Fruit fly (Drosophila melanogaster) whole organism, embryonic: Measurements from ENCODE around the gene CG34353.

Experiments used
- ATbp ChIP-seq: fragments of 200-800 bp; sonication (Bioruptor generic); optimal IDR thresholded peaks from 2 replicates; lab custom pipeline; 2017; ENCODE audit warnings: missing biosample characterization, mild to moderate bottlenecking, missing genetic modification characterization, missing genetic modification reagents
- Atf6 ChIP-seq: fragments of 200-800 bp; sonication (Bioruptor generic); IDR thresholded peaks from 2 replicates; pipeline ENCODE4 v1.3.6; 2022; ENCODE audit warnings: missing biosample characterization, missing genetic modification characterization
- B-H2 ChIP-seq: fragments of 200-800 bp; sonication (Bioruptor generic); optimal IDR thresholded peaks from 2 replicates; lab custom pipeline; 2018; ENCODE audit warnings: missing biosample characterization, mild to moderate bottlenecking, missing genetic modification characterization
- CG11398 ChIP-seq: fragments of 200-800 bp; sonication (Bioruptor generic); optimal IDR thresholded peaks from 2 replicates; lab custom pipeline; 2016; ENCODE audit warnings: missing biosample characterization, missing genetic modification characterization
- CG12104 ChIP-seq: fragments of 200-800 bp; sonication (Bioruptor generic); optimal IDR thresholded peaks from 3 replicates; lab custom pipeline; 2016; ENCODE audit warnings: missing biosample characterization, missing genetic modification characterization
- CG14965 ChIP-seq: fragments of 200-800 bp; sonication (Bioruptor generic); optimal IDR thresholded peaks from 2 replicates; lab custom pipeline; 2016; ENCODE audit warnings: missing biosample characterization, missing genetic modification characterization, borderline replicate concordance
- CG15601 ChIP-seq: fragments of 200-800 bp; sonication (Bioruptor generic); optimal IDR thresholded peaks from 3 replicates; lab custom pipeline; 2019; ENCODE audit warnings: missing biosample characterization, mild to moderate bottlenecking, missing genetic modification characterization, moderate library complexity
- CG1602 ChIP-seq: fragments of 200-800 bp; sonication (Bioruptor generic); optimal IDR thresholded peaks from 3 replicates; lab custom pipeline; 2016; ENCODE audit warnings: missing biosample characterization, missing genetic modification characterization
- CG16863 ChIP-seq: fragments of 200-800 bp; sonication (Bioruptor generic); optimal IDR thresholded peaks from 3 replicates; lab custom pipeline; 2016; ENCODE audit warnings: missing biosample characterization, missing genetic modification characterization
- CG17328 ChIP-seq: fragments of 200-800 bp; sonication (Bioruptor generic); IDR thresholded peaks from 2 replicates; pipeline ENCODE4 v1.3.6; 2022; ENCODE audit warnings: missing biosample characterization, missing genetic modification characterization
- CG17361 ChIP-seq: fragments of 200-800 bp; sonication (Bioruptor generic); IDR thresholded peaks from 3 replicates; pipeline ENCODE4 v1.3.6; 2022; ENCODE audit warnings: missing biosample characterization, missing genetic modification characterization
- CG17829 ChIP-seq: fragments of 200-800 bp; optimal IDR thresholded peaks from 2 replicates; lab custom pipeline; 2019; ENCODE audit warnings: missing biosample characterization, mild to moderate bottlenecking, missing genetic modification characterization, moderate library complexity
- CG17912 ChIP-seq: fragments of 200-800 bp; sonication (Bioruptor generic); optimal IDR thresholded peaks from 2 replicates; lab custom pipeline; 2018; ENCODE audit warnings: missing biosample characterization, mild to moderate bottlenecking, missing genetic modification characterization
- CG2129 ChIP-seq: fragments of 200-800 bp; sonication (Bioruptor generic); IDR thresholded peaks from 2 replicates; pipeline ENCODE4 v1.3.6; 2022; ENCODE audit warnings: missing biosample characterization, missing genetic modification characterization; ENCODE audit not compliant: partially characterized antibody
- CG2202 ChIP-seq: fragments of 200-800 bp; sonication (Bioruptor generic); optimal IDR thresholded peaks from 2 replicates; lab custom pipeline; 2018; ENCODE audit warnings: missing biosample characterization, mild to moderate bottlenecking, missing genetic modification characterization
- CG32532 ChIP-seq: fragments of 200-800 bp; sonication (Bioruptor generic); IDR thresholded peaks from 2 replicates; pipeline ENCODE4 v1.3.6; 2022; ENCODE audit warnings: missing biosample characterization, missing genetic modification characterization
- CG33557 ChIP-seq: fragments of 200-800 bp; sonication (Bioruptor generic); optimal IDR thresholded peaks from 2 replicates; lab custom pipeline; 2019; ENCODE audit warnings: missing biosample characterization, mild to moderate bottlenecking, missing genetic modification characterization, moderate library complexity
- CG4404 ChIP-seq: fragments of 200-800 bp; sonication (Bioruptor generic); IDR thresholded peaks from 2 replicates; pipeline ENCODE4 v1.3.6; 2022; ENCODE audit warnings: missing biosample characterization, missing genetic modification characterization
- CG6175 ChIP-seq: fragments of 200-800 bp; sonication (Bioruptor generic); IDR thresholded peaks from 3 replicates; pipeline ENCODE4 v1.3.6; 2022; ENCODE audit warnings: missing biosample characterization, missing genetic modification characterization
- CG6813 ChIP-seq: fragments of 200-800 bp; sonication (Bioruptor generic); optimal IDR thresholded peaks from 2 replicates; lab custom pipeline; 2017; ENCODE audit warnings: missing biosample characterization, missing genetic modification characterization, mild to moderate bottlenecking, moderate library complexity, missing genetic modification reagents
- CG7839 ChIP-seq: fragments of 200-800 bp; sonication (Bioruptor generic); optimal IDR thresholded peaks from 3 replicates; lab custom pipeline; 2018; ENCODE audit warnings: missing biosample characterization, mild to moderate bottlenecking, missing genetic modification characterization, moderate library complexity
- CTCF ChIP-seq: fragments of 200-800 bp; sonication (Bioruptor generic); optimal IDR thresholded peaks from 2 replicates; lab custom pipeline; 2017; ENCODE audit warnings: missing biosample characterization, mild to moderate bottlenecking, missing genetic modification characterization, moderate library complexity
- H15 ChIP-seq: fragments of 200-800 bp; sonication (Bioruptor generic); IDR thresholded peaks from 3 replicates; pipeline ENCODE4 v1.3.6; 2022; ENCODE audit warnings: missing biosample characterization, missing genetic modification characterization
- Med ChIP-seq: fragments of 200-800 bp; sonication (Bioruptor generic); peaks from one replicate; lab custom pipeline; 2016; ENCODE audit warnings: missing biosample characterization, missing genetic modification characterization, mild to moderate bottlenecking, inconsistent platforms, moderate library complexity
- Oli ChIP-seq: fragments of 200-800 bp; sonication (Bioruptor generic); optimal IDR thresholded peaks from 2 replicates; lab custom pipeline; 2018; ENCODE audit warnings: missing biosample characterization, mild to moderate bottlenecking, missing genetic modification characterization, moderate library complexity
- Ravus ChIP-seq: fragments of 200-800 bp; sonication (Bioruptor generic); IDR thresholded peaks from 2 replicates; pipeline ENCODE4 v1.3.6; 2022; ENCODE audit warnings: missing biosample characterization, missing genetic modification characterization
- Spps ChIP-seq: fragments of 200-800 bp; sonication (Bioruptor generic); optimal IDR thresholded peaks from 2 replicates; lab custom pipeline; 2018; ENCODE audit warnings: missing biosample characterization, mild to moderate bottlenecking, missing genetic modification characterization
- Xrp1 ChIP-seq: fragments of 200-800 bp; sonication (Bioruptor generic); IDR thresholded peaks from 2 replicates; pipeline ENCODE4 v1.3.6; 2022; ENCODE audit warnings: missing biosample characterization, missing genetic modification characterization
- al ChIP-seq: fragments of 200-800 bp; sonication (Bioruptor generic); IDR thresholded peaks from 2 replicates; pipeline ENCODE4 v1.3.6; 2022; ENCODE audit warnings: missing biosample characterization, missing genetic modification characterization
- az2 ChIP-seq: fragments of 200-800 bp; sonication (Bioruptor generic); optimal IDR thresholded peaks from 3 replicates; lab custom pipeline; 2016; ENCODE audit warnings: missing biosample characterization, missing genetic modification characterization
- bab2 ChIP-seq: fragments of 200-800 bp; sonication (Bioruptor generic); optimal IDR thresholded peaks from 2 replicates; lab custom pipeline; 2016; ENCODE audit warnings: missing biosample characterization, missing genetic modification characterization
- bsh ChIP-seq, 2 experiments: fragments of 200-800 bp; sonication (Bioruptor generic); optimal IDR thresholded peaks; 2 replicates each; lab custom pipeline; 2017 to 2018; ENCODE audit warnings: mild to moderate bottlenecking in 2 of 2, missing biosample characterization in 2 of 2, missing genetic modification characterization in 2 of 2, moderate library complexity in 1 of 2
- caup ChIP-seq: fragments of 200-800 bp; sonication (Bioruptor generic); optimal IDR thresholded peaks from 3 replicates; lab custom pipeline; 2017; ENCODE audit warnings: missing biosample characterization, mild to moderate bottlenecking, missing genetic modification characterization, moderate library complexity; ENCODE audit not compliant: severe bottlenecking
- chm ChIP-seq: fragments of 200-800 bp; sonication (Bioruptor generic); IDR thresholded peaks from 2 replicates; pipeline ENCODE4 v1.3.6; 2022; ENCODE audit warnings: missing biosample characterization, missing genetic modification characterization
- gem ChIP-seq: fragments of 200-800 bp; sonication (Bioruptor generic); optimal IDR thresholded peaks from 2 replicates; lab custom pipeline; 2019; ENCODE audit warnings: missing biosample characterization, mild to moderate bottlenecking, missing genetic modification characterization, moderate library complexity
- lola ChIP-seq, 3 experiments: fragments of >200 bp in 2 of 3; fragments of 200-800 bp in 1 of 3; sonication (Bioruptor generic) in 1 of 3; optimal IDR thresholded peaks; 2 replicates each; lab custom pipeline; 2017 to 2019; ENCODE audit warnings: missing biosample characterization in 3 of 3, missing genetic modification characterization in 3 of 3, mild to moderate bottlenecking in 1 of 3, moderate library complexity in 1 of 3
- onecut ChIP-seq: fragments of 200-800 bp; sonication (Bioruptor generic); IDR thresholded peaks from 2 replicates; pipeline ENCODE4 v1.3.6; 2022; ENCODE audit warnings: missing biosample characterization, missing genetic modification characterization
- otp ChIP-seq: fragments of 200-800 bp; sonication (Bioruptor generic); IDR thresholded peaks from 3 replicates; pipeline ENCODE4, ENCODE4 v1.3.6; 2022; ENCODE audit warnings: missing biosample characterization, missing genetic modification characterization
- phol ChIP-seq: fragments of 200-800 bp; sonication (Bioruptor generic); optimal IDR thresholded peaks from 3 replicates; lab custom pipeline; 2018; ENCODE audit warnings: missing biosample characterization, mild to moderate bottlenecking, missing genetic modification characterization, moderate library complexity
- ranshi ChIP-seq: fragments of 200-800 bp; sonication (Bioruptor generic); IDR thresholded peaks from 2 replicates; pipeline ENCODE4 v1.3.6; 2022; ENCODE audit warnings: missing biosample characterization, missing genetic modification characterization
- repo ChIP-seq: fragments of 200-800 bp; sonication (Bioruptor generic); optimal IDR thresholded peaks from 2 replicates; lab custom pipeline; 2016; ENCODE audit warnings: missing biosample characterization, missing genetic modification characterization
- sens-2 ChIP-seq: fragments of 200-800 bp; sonication (Bioruptor generic); IDR thresholded peaks from 2 replicates; pipeline ENCODE4 v1.3.6; 2022; ENCODE audit warnings: missing biosample characterization, missing genetic modification characterization
- slbo ChIP-seq: fragments of 200-800 bp; sonication (Bioruptor generic); IDR thresholded peaks from 2 replicates; pipeline ENCODE4 v1.3.6; 2022; ENCODE audit warnings: missing biosample characterization, missing genetic modification characterization
- sr ChIP-seq: fragments of 200-800 bp; sonication (Bioruptor generic); IDR thresholded peaks from 3 replicates; pipeline ENCODE4 v1.3.6; 2022; ENCODE audit warnings: missing biosample characterization, missing genetic modification characterization
- unpg ChIP-seq: fragments of 200-800 bp; sonication (Bioruptor generic); optimal IDR thresholded peaks from 3 replicates; lab custom pipeline; 2018; ENCODE audit warnings: missing biosample characterization, mild to moderate bottlenecking, missing genetic modification characterization, moderate library complexity
- zf30C ChIP-seq: fragments of 200-800 bp; sonication (Bioruptor generic); optimal IDR thresholded peaks from 3 replicates; lab custom pipeline; 2018; ENCODE audit warnings: missing biosample characterization, mild to moderate bottlenecking, missing genetic modification characterization
- zfh1 ChIP-seq: fragments of 200-800 bp; sonication (Bioruptor generic); IDR thresholded peaks from 3 replicates; pipeline ENCODE4 v1.3.6; 2022; ENCODE audit warnings: missing biosample characterization, missing genetic modification characterization

The CG34353 gene

DNA sequence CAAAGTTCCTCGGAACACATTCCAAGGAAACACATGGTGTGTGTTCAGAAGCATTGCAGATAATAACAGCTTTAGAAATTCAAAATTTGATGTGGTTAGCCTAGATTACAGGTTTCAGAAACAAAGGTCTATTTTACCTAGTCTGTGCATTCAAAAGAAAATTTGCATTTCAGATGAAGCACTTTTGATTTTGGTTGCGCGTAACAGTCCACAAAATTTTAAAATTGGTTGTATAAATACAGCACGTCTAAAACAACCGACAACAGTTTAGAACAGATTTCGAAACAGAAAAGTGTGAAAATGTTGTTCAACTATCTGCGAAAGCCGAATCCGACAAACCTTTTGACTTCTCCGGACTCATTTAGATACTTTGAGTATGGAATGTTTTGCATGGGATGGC, 60.0 kb downstream of the CG34353 start, which contains the start of gene Or98a:
Or98a (plus strand) TSS at position 301 of the 400 bp plus-strand sequence.
- TF ChIP-seq al (GFP tag; lab: Robert Waterston, UW) (no peak), CG6175 (no peak), repo (no peak), CG12104 (no peak), CG32532 (no peak), slbo (no peak), CG2129 (GFP tag; lab: Robert Waterston, UW) (no peak), Xrp1 (GFP tag; lab: Robert Waterston, UW) (no peak), Atf6 (GFP tag; lab: Robert Waterston, UW) (no peak), bab2 (GFP tag; lab: Kevin White, UChicago) (no peak), CG11398 (GFP tag; lab: Kevin White, UChicago) (no peak), CTCF (GFP tag; lab: Kevin White, UChicago) (no peak), ranshi (GFP tag; lab: Robert Waterston, UW) (no peak)

DNA sequence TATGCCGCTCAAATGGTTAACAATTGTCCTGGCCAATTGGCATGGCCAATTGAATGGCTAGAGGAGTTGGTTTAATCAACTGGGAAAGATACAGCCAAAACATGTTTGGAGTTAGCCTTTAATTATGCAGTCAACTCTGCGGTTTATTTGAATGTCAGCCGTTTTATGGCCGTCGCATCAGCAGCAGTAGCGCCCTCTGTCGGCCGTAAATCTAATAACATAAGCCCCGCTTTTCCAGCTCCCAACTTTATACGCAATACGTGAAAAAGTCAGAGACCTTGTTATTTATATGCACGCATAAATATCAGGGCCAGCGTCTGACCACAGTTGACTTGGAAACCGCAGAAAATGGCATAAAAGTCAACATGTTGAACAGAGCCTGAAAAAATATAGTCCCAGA, 61.8 kb downstream of the CG34353 start:
- no peak for TF ChIP-seq zfh1
- TF ChIP-seq CG17912 (GFP tag; lab: Kevin White, UChicago) = no peak
- no peak for TF ChIP-seq CG14965 (GFP tag; lab: Kevin White, UChicago)
- peak; percentile 55 for TF ChIP-seq CTCF (GFP tag; lab: Kevin White, UChicago)
- TF ChIP-seq, all 482 proteins: peak for 1

DNA sequence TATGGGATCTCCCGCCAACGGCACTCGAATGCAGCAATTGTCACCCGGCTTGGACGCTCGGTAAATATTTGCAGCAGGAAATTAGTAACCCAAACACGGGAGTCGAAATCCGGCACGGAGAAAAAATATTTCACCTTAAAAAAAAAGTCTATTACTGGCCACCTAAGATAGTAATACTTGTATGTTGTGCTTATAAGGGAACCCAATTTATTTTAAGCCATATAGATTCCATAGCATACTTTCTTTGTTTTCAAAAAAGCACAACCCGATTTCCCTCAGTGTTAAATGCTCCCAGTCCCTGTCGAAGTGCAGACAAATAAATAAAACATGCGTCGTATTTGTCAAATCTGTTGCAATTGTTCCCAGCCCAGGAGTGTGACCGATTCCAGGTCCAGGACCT, 79.5 kb downstream of the CG34353 start:
- TF ChIP-seq CG16863 (GFP tag; lab: Kevin White, UChicago) (peak; percentile 14), Spps (tag; lab: Kevin White, UChicago) (peak; percentile 35), gem (tag; lab: Kevin White, UChicago) (peak; percentile 66), CG6813 (GFP tag; lab: Kevin White, UChicago) (peak; percentile 0), CG17829 (tag; lab: Kevin White, UChicago) (peak; percentile 52), bab2 (GFP tag; lab: Kevin White, UChicago) (peak; percentile 12), CG17328 (GFP tag; lab: Robert Waterston, UW) (peak; percentile 63), B-H2 (GFP tag; lab: Kevin White, UChicago) (no peak), CG2202 (tag; lab: Kevin White, UChicago) (peak; percentile 18), Atf6 (GFP tag; lab: Robert Waterston, UW) (no peak), bsh (GFP tag; optimal IDR thresholded peaks at IDR 0.05; lab: Kevin White, UChicago) (peak in 1 of 2 experiments; percentile 65), ATbp (GFP tag; lab: Kevin White, UChicago) (peak; percentile 32), CG4404 (GFP tag; lab: Robert Waterston, UW) (0 out of 2 replicates have a peak, but pooled peaks have one; percentile 31), sr (no peak), CG15601 (peak; percentile 19), lola (GFP tag; optimal IDR thresholded peaks at IDR 0.05; lab: Kevin White, UChicago) (peak in 1 of 3 experiments; percentile 70), zfh1 (peak; percentile 84), sens-2 (GFP tag; lab: Robert Waterston, UW) (0 out of 2 replicates have a peak, but pooled peaks have one; percentile 24), H15 (GFP tag; lab: Robert Waterston, UW) (0 out of 3 replicates have a peak, but pooled peaks have one; percentile 9), CG7839 (tag; lab: Kevin White, UChicago) (peak; percentile 45), Med (GFP tag; lab: Kevin White, UChicago) (peak; percentile 87), az2 (GFP tag; lab: Kevin White, UChicago) (peak; percentile 6), chm (GFP tag; lab: Robert Waterston, UW) (peak; percentile 62; the same call in 1 of the 2 replicates), CG14965 (GFP tag; lab: Kevin White, UChicago) (no peak), zf30C (peak; percentile 69), onecut (peak; percentile 24; the same call in 1 of the 2 replicates), caup (GFP tag; lab: Kevin White, UChicago) (no peak), otp (GFP tag; lab: Robert Waterston, UW) (0 out of 3 replicates have a peak, but pooled peaks have one; percentile 47), CG17361 (GFP tag; lab: Robert Waterston, UW) (peak; percentile 46; the same call in 1 of the 3 replicates), Ravus (GFP tag; lab: Robert Waterston, UW) (no peak), CG1602 (GFP tag; lab: Kevin White, UChicago) (peak; percentile 28), CG33557 (GFP tag; lab: Kevin White, UChicago) (peak; percentile 60), unpg (peak; percentile 46), phol (tag; lab: Kevin White, UChicago) (peak; percentile 37), Oli (peak; percentile 44)
